Fruit fly (Drosophila melanogaster) whole organism, embryonic: ENCODE results near the gene CG7650.

Experiments
- Atf3 ChIP-seq: fragments of 200-800 bp; sonication (Bioruptor generic); optimal IDR thresholded peaks from 3 replicates; lab custom pipeline; 2016; ENCODE audit warnings: missing biosample characterization, missing genetic modification characterization
- Bteb2 ChIP-seq: fragments of 200-800 bp; sonication (Bioruptor generic); optimal IDR thresholded peaks from 2 replicates; lab custom pipeline; 2016; ENCODE audit warnings: missing biosample characterization, missing genetic modification characterization
- C15 ChIP-seq: fragments of 200-800 bp; sonication (Bioruptor generic); IDR thresholded peaks from 3 replicates; pipeline ENCODE4 v1.3.6; 2022; ENCODE audit warnings: missing biosample characterization, missing genetic modification characterization
- CG10366 ChIP-seq: fragments of 200-800 bp; sonication (Bioruptor generic); IDR thresholded peaks from 2 replicates; pipeline ENCODE4 v1.3.6; 2022; ENCODE audit warnings: missing biosample characterization, missing genetic modification characterization
- CG12104 ChIP-seq: fragments of 200-800 bp; sonication (Bioruptor generic); optimal IDR thresholded peaks from 3 replicates; lab custom pipeline; 2016; ENCODE audit warnings: missing biosample characterization, missing genetic modification characterization
- CG13894 ChIP-seq: fragments of 200-800 bp; sonication (Bioruptor generic); optimal IDR thresholded peaks from 3 replicates; lab custom pipeline; 2018; ENCODE audit warnings: missing biosample characterization, mild to moderate bottlenecking, missing genetic modification characterization, moderate library complexity
- CG1529 ChIP-seq: fragments of 200-800 bp; sonication (Bioruptor generic); optimal IDR thresholded peaks from 3 replicates; lab custom pipeline; 2018; ENCODE audit warnings: missing biosample characterization, missing genetic modification characterization
- CG16779 ChIP-seq: fragments of 200-800 bp; sonication (Bioruptor generic); IDR thresholded peaks from 2 replicates; pipeline ENCODE4 v1.3.6; 2022; ENCODE audit warnings: missing biosample characterization, missing genetic modification characterization
- CG17568 ChIP-seq: fragments of 200-800 bp; sonication (Bioruptor generic); optimal IDR thresholded peaks from 2 replicates; lab custom pipeline; 2018; ENCODE audit warnings: missing biosample characterization, mild to moderate bottlenecking, missing genetic modification characterization, moderate library complexity
- CG18476 ChIP-seq: fragments of 200-800 bp; sonication (Bioruptor generic); optimal IDR thresholded peaks from 2 replicates; lab custom pipeline; 2016; ENCODE audit warnings: missing biosample characterization, mild to moderate bottlenecking, missing genetic modification characterization
- CG30403 ChIP-seq: fragments of 200-800 bp; sonication (Bioruptor generic); optimal IDR thresholded peaks from 3 replicates; lab custom pipeline; 2016; ENCODE audit warnings: missing biosample characterization, missing genetic modification characterization
- CG3163 ChIP-seq: fragments of 200-800 bp; sonication (Bioruptor generic); optimal IDR thresholded peaks from 3 replicates; lab custom pipeline; 2016; ENCODE audit warnings: missing biosample characterization, missing genetic modification characterization
- CG34376 ChIP-seq: fragments of 200-800 bp; sonication (Bioruptor generic); optimal IDR thresholded peaks from 2 replicates; lab custom pipeline; 2018; ENCODE audit warnings: missing biosample characterization, mild to moderate bottlenecking, missing genetic modification characterization
- CG4360 ChIP-seq: fragments of 200-800 bp; sonication (Bioruptor generic); IDR thresholded peaks from 2 replicates; pipeline ENCODE4 v1.3.6; 2022; ENCODE audit warnings: missing biosample characterization, missing genetic modification characterization
- CG5180 ChIP-seq: fragments of 200-800 bp; sonication (Bioruptor generic); optimal IDR thresholded peaks from 3 replicates; lab custom pipeline; 2017; ENCODE audit warnings: missing biosample characterization, missing genetic modification characterization, mild to moderate bottlenecking, moderate library complexity, missing genetic modification reagents
- CG7556 ChIP-seq: fragments of 200-800 bp; sonication (Bioruptor generic); optimal IDR thresholded peaks from 2 replicates; lab custom pipeline; 2017; ENCODE audit warnings: missing biosample characterization, mild to moderate bottlenecking, missing genetic modification characterization
- CG8924 ChIP-seq: fragments of 200-800 bp; optimal IDR thresholded peaks from 3 replicates; lab custom pipeline; 2019; ENCODE audit warnings: missing biosample characterization, mild to moderate bottlenecking, missing genetic modification characterization, moderate library complexity
- D19A ChIP-seq: fragments of 200-800 bp; optimal IDR thresholded peaks from 3 replicates; lab custom pipeline; 2019; ENCODE audit warnings: missing biosample characterization, mild to moderate bottlenecking, missing genetic modification characterization, moderate library complexity
- Doc3 ChIP-seq: fragments of 200-800 bp; sonication (Bioruptor generic); IDR thresholded peaks from 3 replicates; pipeline ENCODE4 v1.3.6; 2022; ENCODE audit warnings: missing biosample characterization, missing genetic modification characterization; ENCODE audit not compliant: partially characterized antibody
- Drgx ChIP-seq: fragments of 200-800 bp; sonication (Bioruptor generic); IDR thresholded peaks from 2 replicates; pipeline ENCODE4 v1.3.6; 2022; ENCODE audit warnings: missing biosample characterization, missing genetic modification characterization
- E2f1 ChIP-seq: fragments of 200-800 bp; sonication (Bioruptor generic); IDR thresholded peaks from 2 replicates; pipeline ENCODE4 v1.3.6; 2022; ENCODE audit warnings: missing biosample characterization, missing genetic modification characterization
- HLH4C ChIP-seq: fragments of 200-800 bp; sonication (Bioruptor generic); IDR thresholded peaks from 3 replicates; pipeline ENCODE4 v1.3.6; 2022; ENCODE audit warnings: missing biosample characterization, missing genetic modification characterization; ENCODE audit not compliant: partially characterized antibody
- HLH54F ChIP-seq: fragments of 200-800 bp; sonication (Bioruptor generic); optimal IDR thresholded peaks from 3 replicates; lab custom pipeline; 2016; ENCODE audit warnings: missing biosample characterization, missing genetic modification characterization
- MBD-R2 ChIP-seq: fragments of 200-800 bp; sonication (Bioruptor generic); IDR thresholded peaks from 2 replicates; pipeline ENCODE4 v1.3.6; 2022; ENCODE audit warnings: missing biosample characterization, missing genetic modification characterization
- Optix ChIP-seq: fragments of 200-800 bp; sonication (Bioruptor generic); IDR thresholded peaks from 3 replicates; pipeline ENCODE4 v1.3.6; 2022; ENCODE audit warnings: missing biosample characterization, missing genetic modification characterization
- Six4 ChIP-seq: fragments of 200-800 bp; sonication (Bioruptor generic); optimal IDR thresholded peaks from 2 replicates; lab custom pipeline; 2016; ENCODE audit warnings: missing biosample characterization, missing genetic modification characterization
- Xbp1 ChIP-seq: fragments of 200-800 bp; sonication (Bioruptor generic); optimal IDR thresholded peaks from 3 replicates; lab custom pipeline; 2016; ENCODE audit warnings: missing biosample characterization, mild to moderate bottlenecking, missing genetic modification characterization
- ap ChIP-seq: fragments of 200-800 bp; sonication (Bioruptor generic); IDR thresholded peaks from 2 replicates; pipeline ENCODE4 v1.3.6; 2022; ENCODE audit warnings: missing biosample characterization, missing genetic modification characterization
- az2 ChIP-seq: fragments of 200-800 bp; sonication (Bioruptor generic); optimal IDR thresholded peaks from 3 replicates; lab custom pipeline; 2016; ENCODE audit warnings: missing biosample characterization, missing genetic modification characterization
- br ChIP-seq: fragments of >200 bp; optimal IDR thresholded peaks from 2 replicates; lab custom pipeline; 2017
- bsh ChIP-seq, 2 experiments: fragments of 200-800 bp; sonication (Bioruptor generic); optimal IDR thresholded peaks; 2 replicates each; lab custom pipeline; 2017 to 2018; ENCODE audit warnings: mild to moderate bottlenecking in 2 of 2, missing biosample characterization in 2 of 2, missing genetic modification characterization in 2 of 2, moderate library complexity in 1 of 2
- btn ChIP-seq: fragments of 200-800 bp; sonication (Bioruptor generic); optimal IDR thresholded peaks from 2 replicates; lab custom pipeline; 2016; ENCODE audit warnings: missing biosample characterization, missing genetic modification characterization
- corto ChIP-seq: fragments of 200-800 bp; sonication (Bioruptor generic); optimal IDR thresholded peaks from 2 replicates; lab custom pipeline; 2016; ENCODE audit warnings: missing biosample characterization, mild to moderate bottlenecking, missing genetic modification characterization, moderate library complexity
- crol ChIP-seq: fragments of 200-800 bp; sonication (Bioruptor generic); IDR thresholded peaks from 2 replicates; pipeline ENCODE4 v1.3.6; 2022; ENCODE audit warnings: missing biosample characterization, missing genetic modification characterization
- esg ChIP-seq: fragments of 200-800 bp; sonication (Bioruptor generic); conservative IDR thresholded peaks from 2 replicates; pipeline ENCODE4 v1.3.6; 2022; ENCODE audit warnings: missing biosample characterization, missing genetic modification characterization
- ewg ChIP-seq: fragments of 200-800 bp; sonication (Bioruptor generic); optimal IDR thresholded peaks from 3 replicates; lab custom pipeline; 2017; ENCODE audit warnings: mild to moderate bottlenecking, missing biosample characterization, missing genetic modification reagents, missing genetic modification characterization
- klu ChIP-seq: fragments of 200-800 bp; sonication (Bioruptor generic); IDR thresholded peaks from 2 replicates; pipeline ENCODE4 v1.3.6; 2022; ENCODE audit warnings: missing biosample characterization, missing genetic modification characterization
- lbe ChIP-seq: fragments of 200-800 bp; sonication (Bioruptor generic); optimal IDR thresholded peaks from 2 replicates; lab custom pipeline; 2016; ENCODE audit warnings: missing biosample characterization, mild to moderate bottlenecking, missing genetic modification characterization
- mirr ChIP-seq: fragments of 200-800 bp; sonication (Bioruptor generic); optimal IDR thresholded peaks from 3 replicates; lab custom pipeline; 2018; ENCODE audit warnings: missing biosample characterization, mild to moderate bottlenecking, missing genetic modification characterization
- pb ChIP-seq: fragments of 200-800 bp; sonication (Bioruptor generic); optimal IDR thresholded peaks from 3 replicates; lab custom pipeline; 2016; ENCODE audit warnings: missing biosample characterization, missing genetic modification characterization
- pum ChIP-seq: fragments of 200-800 bp; sonication (Bioruptor generic); optimal IDR thresholded peaks from 2 replicates; lab custom pipeline; 2016; ENCODE audit warnings: missing biosample characterization, missing genetic modification characterization
- ranshi ChIP-seq: fragments of 200-800 bp; sonication (Bioruptor generic); IDR thresholded peaks from 2 replicates; pipeline ENCODE4 v1.3.6; 2022; ENCODE audit warnings: missing biosample characterization, missing genetic modification characterization
- scrt ChIP-seq: fragments of 200-800 bp; sonication (Bioruptor generic); optimal IDR thresholded peaks from 2 replicates; lab custom pipeline; 2018; ENCODE audit warnings: missing biosample characterization, mild to moderate bottlenecking, missing genetic modification characterization, moderate library complexity
- sim ChIP-seq: fragments of 200-800 bp; sonication (Bioruptor generic); IDR thresholded peaks from 2 replicates; pipeline ENCODE4 v1.3.6; 2022; ENCODE audit warnings: missing biosample characterization, missing genetic modification characterization
- sisA ChIP-seq: fragments of 200-800 bp; sonication (Bioruptor generic); IDR thresholded peaks from 2 replicates; pipeline ENCODE4 v1.3.6; 2022; ENCODE audit warnings: missing biosample characterization, missing genetic modification characterization
- slbo ChIP-seq: fragments of 200-800 bp; sonication (Bioruptor generic); IDR thresholded peaks from 2 replicates; pipeline ENCODE4 v1.3.6; 2022; ENCODE audit warnings: missing biosample characterization, missing genetic modification characterization
- so ChIP-seq: fragments of 200-800 bp; sonication (Bioruptor generic); IDR thresholded peaks from 3 replicates; pipeline ENCODE4 v1.3.6; 2022; ENCODE audit warnings: missing biosample characterization, missing genetic modification characterization
- sob ChIP-seq: fragments of 200-800 bp; sonication (Bioruptor generic); IDR thresholded peaks from 2 replicates; pipeline ENCODE4 v1.3.6; 2022; ENCODE audit warnings: missing biosample characterization, missing genetic modification characterization
- sqz ChIP-seq: fragments of 200-800 bp; sonication (Bioruptor generic); optimal IDR thresholded peaks from 3 replicates; lab custom pipeline; 2018; ENCODE audit warnings: missing biosample characterization, mild to moderate bottlenecking, missing genetic modification characterization
- sug ChIP-seq: fragments of 200-800 bp; optimal IDR thresholded peaks from 2 replicates; lab custom pipeline; 2019; ENCODE audit warnings: missing biosample characterization, mild to moderate bottlenecking, missing genetic modification characterization, moderate library complexity
- vvl ChIP-seq: fragments of 200-800 bp; sonication (Bioruptor generic); IDR thresholded peaks from 2 replicates; pipeline ENCODE4 v1.3.6; 2022; ENCODE audit warnings: missing biosample characterization, missing genetic modification characterization

CG7650 gene

DNA sequence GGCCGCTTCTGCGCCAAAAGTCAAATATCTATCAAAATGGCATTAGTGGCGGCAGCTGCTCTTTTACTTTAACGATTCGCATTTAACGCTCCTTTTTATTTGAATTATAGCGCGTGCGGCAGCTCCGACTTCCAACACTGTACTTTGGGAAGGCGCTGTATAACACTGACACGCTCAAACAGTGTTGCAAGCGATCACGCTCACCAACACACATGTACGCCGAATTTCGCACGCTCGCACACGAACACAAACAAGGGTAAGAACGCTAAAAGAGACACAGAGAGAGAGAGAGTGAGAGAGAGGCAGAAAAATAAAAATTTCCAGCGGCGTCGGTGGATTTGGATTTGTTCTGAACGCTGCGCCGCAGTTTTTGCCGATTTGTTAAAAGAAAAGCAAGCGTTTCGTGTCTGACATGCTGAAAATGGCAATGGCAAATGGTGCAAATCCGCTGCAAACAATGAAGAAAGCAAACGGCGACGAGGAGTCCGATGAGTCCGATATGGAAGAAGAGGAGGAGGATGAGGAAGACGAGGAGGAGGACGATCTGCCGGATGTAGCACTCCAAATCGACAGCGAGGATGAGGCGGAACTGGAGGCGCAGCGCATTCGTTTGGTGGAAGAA, 9.6 kb upstream of the CG7650 start, which contains the start of gene Phs (continued):
- TF ChIP-seq pb: peak; percentile 80
- peak; percentile 81 for TF ChIP-seq Xbp1
- TF ChIP-seq CG30403 (GFP tag; lab: Kevin White, UChicago): peak; percentile 78
- peak; percentile 96 for TF ChIP-seq sob
- TF ChIP-seq CG17568 (GFP tag; lab: Kevin White, UChicago): peak; percentile 7
- peak; percentile 68; the same call in 2 of the 3 replicates for TF ChIP-seq so (GFP tag; lab: Robert Waterston, UW)
- peak; percentile 78 for TF ChIP-seq btn
- TF ChIP-seq Atf3 (GFP tag; lab: Kevin White, UChicago): peak; percentile 57
- peak; percentile 82 for TF ChIP-seq ranshi
- TF ChIP-seq CG7556 (GFP tag; lab: Kevin White, UChicago): peak; percentile 69
- TF ChIP-seq CG18476: peak; percentile 77
- TF ChIP-seq crol (GFP tag; lab: Robert Waterston, UW): no peak
- peak; percentile 59 for TF ChIP-seq sug (tag; lab: Kevin White, UChicago)
- no peak for TF ChIP-seq D19A (tag; lab: Kevin White, UChicago)
- TF ChIP-seq CG12104 (GFP tag; lab: Kevin White, UChicago): peak; percentile 22
- peak; percentile 59 for TF ChIP-seq Drgx
- peak; percentile 83 for TF ChIP-seq CG16779 (GFP tag; lab: Robert Waterston, UW)
- TF ChIP-seq scrt (GFP tag; lab: Kevin White, UChicago): peak; percentile 28
- no peak for TF ChIP-seq esg
- peak; percentile 73 for TF ChIP-seq sisA (GFP tag; lab: Robert Waterston, UW)
- peak; percentile 74 for TF ChIP-seq CG3163 (GFP tag; lab: Kevin White, UChicago)
- TF ChIP-seq CG13894 (tag; lab: Kevin White, UChicago): peak; percentile 63
- TF ChIP-seq CG10366 (GFP tag; lab: Robert Waterston, UW): peak; percentile 71
- peak; percentile 26 to 66 for TF ChIP-seq bsh (GFP tag; optimal IDR thresholded peaks at IDR 0.05; lab: Kevin White, UChicago)
- peak; percentile 73 for TF ChIP-seq klu (GFP tag; lab: Robert Waterston, UW)
- TF ChIP-seq CG4360: no peak
- TF ChIP-seq Doc3 (GFP tag; lab: Robert Waterston, UW): no peak
- no peak for TF ChIP-seq sim
- peak; percentile 68 for TF ChIP-seq ap (GFP tag; lab: Robert Waterston, UW)
- TF ChIP-seq MBD-R2: peak; percentile 79; the same call in 1 of the 2 replicates
- TF ChIP-seq CG5180 (GFP tag; lab: Kevin White, UChicago): no peak
- peak; percentile 69 for TF ChIP-seq az2 (GFP tag; lab: Kevin White, UChicago)
- peak; percentile 94 for TF ChIP-seq slbo
- peak; percentile 63 for TF ChIP-seq CG34376 (GFP tag; lab: Kevin White, UChicago)
- peak; percentile 40 for TF ChIP-seq Six4 (GFP tag; lab: Kevin White, UChicago)
- TF ChIP-seq ewg: peak; percentile 82
- TF ChIP-seq Bteb2: peak; percentile 71
- peak; percentile 38 for TF ChIP-seq CG8924 (tag; lab: Kevin White, UChicago)
- peak; percentile 51; the same call in 1 of the 3 replicates for TF ChIP-seq C15 (GFP tag; lab: Robert Waterston, UW)
- TF ChIP-seq Optix (GFP tag; lab: Robert Waterston, UW): peak; percentile 49; the same call in 1 of the 3 replicates
- TF ChIP-seq pum (GFP tag; lab: Kevin White, UChicago): peak; percentile 89
- peak; percentile 38 for TF ChIP-seq sqz (GFP tag; lab: Kevin White, UChicago)
- TF ChIP-seq E2f1 (GFP tag; lab: Robert Waterston, UW): peak; percentile 43; the same call in 1 of the 2 replicates
- TF ChIP-seq br (lab: Kevin White, UChicago): no peak
- TF ChIP-seq mirr (GFP tag; lab: Kevin White, UChicago): peak; percentile 53
- peak; percentile 88 for TF ChIP-seq vvl (GFP tag; lab: Robert Waterston, UW)
- TF ChIP-seq lbe (GFP tag; lab: Kevin White, UChicago): peak; percentile 84
- TF ChIP-seq HLH54F: peak; percentile 93
- peak; percentile 59 for TF ChIP-seq corto (GFP tag; lab: Kevin White, UChicago)
- TF ChIP-seq CG1529: peak; percentile 19
- 0 out of 3 replicates have a peak, but pooled peaks have one; percentile 49 for TF ChIP-seq HLH4C (GFP tag; lab: Robert Waterston, UW)
